Fruit fly (Drosophila melanogaster) whole organism, wandering third instar larva: ENCODE results near the gene Glg1.
A peak's percentile ranks its signal among the peaks of the same experiment; 100 is the strongest.

Source experiments
- Abd-B ChIP-seq: fragments of >200 bp; optimal IDR thresholded peaks from 2 replicates; lab custom pipeline; 2017; ENCODE audit warnings: missing biosample characterization, missing genetic modification characterization
- CG32264 ChIP-seq: fragments of 200-800 bp; sonication (Bioruptor generic); optimal IDR thresholded peaks from 2 replicates; lab custom pipeline; 2016; ENCODE audit warnings: missing biosample characterization, missing genetic modification characterization
- CG9705 ChIP-seq: fragments of 200-800 bp; sonication (Bioruptor generic); optimal IDR thresholded peaks from 2 replicates; lab custom pipeline; 2018; ENCODE audit warnings: missing biosample characterization, mild to moderate bottlenecking, missing genetic modification characterization
- CrebA ChIP-seq: fragments of 200-800 bp; sonication (Bioruptor generic); optimal IDR thresholded peaks from 2 replicates; lab custom pipeline; 2016; ENCODE audit warnings: missing biosample characterization, mild to moderate bottlenecking, missing genetic modification characterization, borderline replicate concordance
- Dfd ChIP-seq: fragments of >200 bp; optimal IDR thresholded peaks from 2 replicates; lab custom pipeline; 2017; ENCODE audit warnings: missing biosample characterization, missing genetic modification characterization
- Dif ChIP-seq: fragments of 200-275, 200-300 bp; sonication (Bioruptor generic); optimal IDR thresholded peaks from 2 replicates; lab custom pipeline; 2018; ENCODE audit warnings: missing biosample characterization, missing genetic modification characterization; ENCODE audit not compliant: partially characterized antibody
- GATAd ChIP-seq: sonication (Bioruptor generic); optimal IDR thresholded peaks from 2 replicates; lab custom pipeline; 2016; ENCODE audit warnings: missing biosample characterization, missing genetic modification characterization
- HLH106 ChIP-seq: fragments of 200-800 bp; optimal IDR thresholded peaks from 3 replicates; lab custom pipeline; 2019; ENCODE audit warnings: missing biosample characterization, mild to moderate bottlenecking, missing genetic modification characterization, moderate library complexity
- Hnf4 ChIP-seq: fragments of 200-800 bp; sonication (Bioruptor generic); optimal IDR thresholded peaks from 2 replicates; lab custom pipeline; 2016; ENCODE audit warnings: missing biosample characterization, mild to moderate bottlenecking, missing genetic modification characterization
- Hr78 ChIP-seq: fragments of >200 bp; optimal IDR thresholded peaks from 2 replicates; lab custom pipeline; 2017; ENCODE audit warnings: missing biosample characterization, missing genetic modification characterization
- Hr83 ChIP-seq: fragments of 200-300 bp; sonication (Bioruptor generic); optimal IDR thresholded peaks from 2 replicates; lab custom pipeline; 2016; ENCODE audit warnings: missing biosample characterization, mild to moderate bottlenecking, missing genetic modification characterization, moderate library complexity; ENCODE audit not compliant: poor library complexity, severe bottlenecking
- Jra ChIP-seq: sonication (Bioruptor generic); optimal IDR thresholded peaks from 2 replicates; lab custom pipeline; 2016; ENCODE audit warnings: missing biosample characterization, missing genetic modification characterization
- Myc ChIP-seq: fragments of >200 bp; optimal IDR thresholded peaks from 2 replicates; lab custom pipeline; 2017
- N ChIP-seq: fragments of >200 bp; optimal IDR thresholded peaks from 2 replicates; lab custom pipeline; 2018; ENCODE audit warnings: missing biosample characterization, missing external identifiers, missing genetic modification characterization
- OdsH ChIP-seq: fragments of 200-800 bp; sonication (Bioruptor generic); optimal IDR thresholded peaks from 2 replicates; lab custom pipeline; 2016; ENCODE audit warnings: missing biosample characterization, mild to moderate bottlenecking, missing genetic modification characterization
- Rel ChIP-seq, 2 experiments: fragments of 200-800 bp; sonication (Bioruptor generic) in 1 of 2; optimal IDR thresholded peaks; 2 replicates in 1 of 2; 3 replicates in 1 of 2; lab custom pipeline; 2016 to 2019; ENCODE audit warnings: mild to moderate bottlenecking in 2 of 2, missing biosample characterization in 2 of 2, missing genetic modification characterization in 2 of 2, moderate library complexity in 1 of 2
- Sp1 ChIP-seq: fragments of 200-800 bp; sonication (Bioruptor generic); optimal IDR thresholded peaks from 3 replicates; lab custom pipeline; 2019; ENCODE audit warnings: missing biosample characterization, mild to moderate bottlenecking, missing genetic modification characterization, moderate library complexity
- br ChIP-seq: fragments of 200-800 bp; sonication (Bioruptor generic); optimal IDR thresholded peaks from 2 replicates; lab custom pipeline; 2016; ENCODE audit warnings: missing biosample characterization, missing genetic modification characterization
- brk ChIP-seq: fragments of 200-800 bp; sonication (Bioruptor generic); optimal IDR thresholded peaks from 2 replicates; lab custom pipeline; 2016; ENCODE audit warnings: missing biosample characterization, mild to moderate bottlenecking, missing genetic modification characterization
- dl ChIP-seq, 2 experiments: fragments of 175-275, 200-275 bp in 1 of 2; fragments of 200-275 bp in 1 of 2; sonication (Bioruptor generic); optimal IDR thresholded peaks; lab custom pipeline; 2018; ENCODE audit warnings: mild to moderate bottlenecking in 2 of 2, missing biosample characterization in 2 of 2, missing genetic modification characterization in 2 of 2, moderate library complexity in 2 of 2; ENCODE audit not compliant: partially characterized antibody in 2 of 2, insufficient read depth in 1 of 2
- dmrt93B ChIP-seq: fragments of 200-800 bp; sonication (Bioruptor generic); optimal IDR thresholded peaks from 2 replicates; lab custom pipeline; 2018; ENCODE audit warnings: missing biosample characterization, mild to moderate bottlenecking, missing genetic modification characterization
- dsf ChIP-seq: sonication (Bioruptor generic); optimal IDR thresholded peaks from 2 replicates; lab custom pipeline; 2016; ENCODE audit warnings: missing biosample characterization, missing genetic modification characterization, borderline replicate concordance
- ey ChIP-seq: fragments of 200-800 bp; sonication (Bioruptor generic); optimal IDR thresholded peaks from 2 replicates; lab custom pipeline; 2016; ENCODE audit warnings: missing biosample characterization, missing genetic modification characterization
- foxo ChIP-seq, 2 experiments: fragments of 200-800 bp; sonication (Bioruptor generic); optimal IDR thresholded peaks; 2 replicates in 1 of 2; 3 replicates in 1 of 2; lab custom pipeline; 2016 to 2017; ENCODE audit warnings: missing biosample characterization in 2 of 2, missing genetic modification characterization in 2 of 2
- fru ChIP-seq: fragments of 200-800 bp; sonication (Bioruptor generic); optimal IDR thresholded peaks from 3 replicates; lab custom pipeline; 2016; ENCODE audit warnings: missing biosample characterization, mild to moderate bottlenecking, missing genetic modification characterization
- h ChIP-seq: fragments of 200-800 bp; sonication (Bioruptor generic); optimal IDR thresholded peaks from 3 replicates; lab custom pipeline; 2016; ENCODE audit warnings: missing biosample characterization, mild to moderate bottlenecking, missing genetic modification characterization
- jim ChIP-seq: fragments of 175-275, 200-325 bp; sonication (Bioruptor generic); optimal IDR thresholded peaks from 2 replicates; lab custom pipeline; 2016; ENCODE audit warnings: missing biosample characterization, mild to moderate bottlenecking, missing genetic modification characterization
- lola ChIP-seq: fragments of >200 bp; optimal IDR thresholded peaks from 2 replicates; lab custom pipeline; 2017; ENCODE audit warnings: missing biosample characterization, missing genetic modification characterization
- pan ChIP-seq: fragments of >200 bp; optimal IDR thresholded peaks from 2 replicates; lab custom pipeline; 2017
- psq ChIP-seq: fragments of 200-800 bp; sonication (Bioruptor generic); optimal IDR thresholded peaks from 3 replicates; lab custom pipeline; 2017; ENCODE audit warnings: missing biosample characterization, mild to moderate bottlenecking, missing genetic modification characterization, moderate library complexity
- rgr ChIP-seq: fragments of 200-800 bp; sonication (Bioruptor generic); optimal IDR thresholded peaks from 3 replicates; lab custom pipeline; 2016; ENCODE audit warnings: missing biosample characterization, mild to moderate bottlenecking, missing genetic modification characterization
- sage ChIP-seq: fragments of 200-800 bp; sonication (Bioruptor generic); optimal IDR thresholded peaks from 2 replicates; lab custom pipeline; 2016; ENCODE audit warnings: missing biosample characterization, mild to moderate bottlenecking, missing genetic modification characterization
- sv ChIP-seq: fragments of 200-800 bp; sonication (Bioruptor generic); optimal IDR thresholded peaks from 3 replicates; lab custom pipeline; 2016; ENCODE audit warnings: missing biosample characterization, missing genetic modification characterization
- tai ChIP-seq: sonication (Bioruptor generic); optimal IDR thresholded peaks from 2 replicates; lab custom pipeline; 2016; ENCODE audit warnings: missing biosample characterization, missing genetic modification characterization
- usp ChIP-seq: fragments of >200 bp; optimal IDR thresholded peaks from 2 replicates; lab custom pipeline; 2017; ENCODE audit warnings: missing biosample characterization, missing genetic modification characterization
- woc ChIP-seq: sonication (Bioruptor generic); optimal IDR thresholded peaks from 2 replicates; lab custom pipeline; 2016; ENCODE audit warnings: missing biosample characterization, mild to moderate bottlenecking, missing genetic modification characterization

Glg1 gene

dm6 chr3L:21524071-21524889 is 16.9 kb upstream of the Glg1 start:
- peak; percentile 19 for TF ChIP-seq OdsH (GFP tag; lab: Kevin White, UChicago)
- TF ChIP-seq sage (GFP tag; lab: Kevin White, UChicago): peak; percentile 47
- TF ChIP-seq psq (GFP tag; lab: Kevin White, UChicago): peak; percentile 15
- no peak for TF ChIP-seq Jra (GFP tag; lab: Kevin White, UChicago)
- TF ChIP-seq Hnf4 (GFP tag; lab: Kevin White, UChicago): peak; percentile 34
- TF ChIP-seq CG32264 (GFP tag; lab: Kevin White, UChicago): no peak
- no peak for TF ChIP-seq woc (GFP tag; lab: Kevin White, UChicago)
- TF ChIP-seq brk (GFP tag; lab: Kevin White, UChicago): no peak

DNA sequence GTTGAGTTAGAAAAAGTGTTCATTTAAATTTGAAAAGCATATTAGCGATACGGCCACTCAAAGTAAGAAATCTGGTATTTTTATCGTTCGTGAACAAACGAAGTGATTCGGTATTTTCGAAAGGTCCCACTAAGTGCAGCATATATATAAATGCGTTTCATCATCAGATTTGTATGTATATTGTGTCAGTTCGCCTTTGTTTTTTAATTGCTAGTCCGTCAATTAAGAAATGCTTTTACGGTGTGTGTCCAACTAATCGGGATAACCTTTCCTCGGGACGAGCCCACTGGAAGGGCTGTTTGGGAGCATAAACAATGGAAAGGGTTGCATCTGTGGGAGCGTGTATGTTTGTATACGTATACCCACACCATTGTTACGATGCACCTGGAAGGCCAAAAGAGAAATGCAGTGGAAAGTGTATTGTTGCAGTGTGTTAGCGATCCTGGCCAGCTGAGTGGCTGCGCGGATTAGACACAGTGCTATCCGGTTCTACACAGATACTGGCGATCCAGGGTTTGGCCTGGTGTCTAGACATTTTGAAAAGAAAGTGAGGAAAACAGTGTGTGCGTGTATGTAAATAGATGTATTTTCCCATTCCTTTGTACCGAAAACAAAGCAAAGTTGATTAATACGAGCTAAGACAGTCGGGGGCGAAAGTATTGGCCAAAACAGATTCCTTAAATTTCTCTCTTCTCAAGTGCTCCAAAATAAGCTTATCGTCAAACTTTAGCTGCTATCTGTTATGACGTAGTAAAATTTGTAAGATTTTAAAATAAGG is 15.9 kb upstream of the Glg1 start, which contains the start of gene CG7611:
Gene CG7611 (plus strand): TSS at position 128 of the 778 bp plus-strand sequence.
- no peak for TF ChIP-seq rgr (GFP tag; lab: Kevin White, UChicago)
- TF ChIP-seq Rel (GFP tag; optimal IDR thresholded peaks at IDR 0.05; lab: Kevin White, UChicago): no peak
- peak; percentile 27 for TF ChIP-seq Rel (tag; optimal IDR thresholded peaks at IDR 0.05; lab: Kevin White, UChicago)
- TF ChIP-seq psq (GFP tag; lab: Kevin White, UChicago): peak; percentile 6
- peak; percentile 49 for TF ChIP-seq sage (GFP tag; lab: Kevin White, UChicago)

dm6 chr3L:21518345-21518744 is 11.0 kb upstream of the Glg1 start:
- TF ChIP-seq GATAd (GFP tag; lab: Kevin White, UChicago) (no peak), N (GFP tag; lab: Kevin White, UChicago) (no peak), Dfd (GFP tag; lab: Kevin White, UChicago) (no peak), tai (no peak), Hr78 (no peak), Hnf4 (GFP tag; lab: Kevin White, UChicago) (no peak), CrebA (GFP tag; lab: Kevin White, UChicago) (no peak), Jra (GFP tag; lab: Kevin White, UChicago) (no peak), dmrt93B (GFP tag; lab: Kevin White, UChicago) (no peak), Hr83 (GFP tag; lab: Kevin White, UChicago) (no peak), jim (GFP tag; lab: Kevin White, UChicago) (no peak), h (GFP tag; lab: Kevin White, UChicago) (no peak)

- TF ChIP-seq Hr83 (GFP tag; lab: Kevin White, UChicago) (no peak), GATAd (GFP tag; lab: Kevin White, UChicago) (no peak), br (GFP tag; lab: Kevin White, UChicago) (peak; percentile 52), Rel (GFP tag; optimal IDR thresholded peaks at IDR 0.05; lab: Kevin White, UChicago) (no peak), Rel (tag; optimal IDR thresholded peaks at IDR 0.05; lab: Kevin White, UChicago) (no peak), OdsH (GFP tag; lab: Kevin White, UChicago) (peak; percentile 51), CG9705 (GFP tag; lab: Kevin White, UChicago) (no peak), pan (lab: Kevin White, UChicago) (no peak), tai (no peak), Sp1 (peak; percentile 48), woc (GFP tag; lab: Kevin White, UChicago) (peak; percentile 53), Dif (no peak), Myc (lab: Kevin White, UChicago) (no peak), usp (no peak), lola (GFP tag; lab: Kevin White, UChicago) (no peak), foxo (GFP tag; optimal IDR thresholded peaks at IDR 0.05; lab: Kevin White, UChicago) (peak in 1 of 2 experiments; percentile 61), HLH106 (tag; lab: Kevin White, UChicago) (peak; percentile 28), Dfd (GFP tag; lab: Kevin White, UChicago) (no peak), rgr (GFP tag; lab: Kevin White, UChicago) (peak; percentile 45), jim (GFP tag; lab: Kevin White, UChicago) (no peak), brk (GFP tag; lab: Kevin White, UChicago) (peak; percentile 28), dsf (GFP tag; lab: Kevin White, UChicago) (no peak), psq (GFP tag; lab: Kevin White, UChicago) (peak; percentile 24), N (GFP tag; lab: Kevin White, UChicago) (no peak), fru (peak; percentile 71), dmrt93B (GFP tag; lab: Kevin White, UChicago) (no peak), Abd-B (GFP tag; lab: Kevin White, UChicago) (no peak), sage (GFP tag; lab: Kevin White, UChicago) (no peak), dl (GFP tag; optimal IDR thresholded peaks at IDR 0.05; lab: Kevin White, UChicago; ENCODE audit: insufficient read depth in 1 of 2, partially characterized antibody in 2 of 2) (no peak), h (GFP tag; lab: Kevin White, UChicago) (peak; percentile 63), ey (GFP tag; lab: Kevin White, UChicago) (peak; percentile 56), CrebA (GFP tag; lab: Kevin White, UChicago) (no peak), sv (GFP tag; lab: Kevin White, UChicago) (peak; percentile 7), CG32264 (GFP tag; lab: Kevin White, UChicago) (no peak)
Observed at dm6 chr3L:21516716-21517266, 9.5 kb upstream of the Glg1 start.
